Fruit fly (Drosophila melanogaster) whole organism, embryonic: ENCODE data around the gene Gsc.

ENCODE experiments used
- Adf1 ChIP-seq: fragments of 200-800 bp; sonication (Bioruptor generic); IDR thresholded peaks from 2 replicates; pipeline ENCODE4 v1.3.6; 2022; ENCODE audit warnings: missing biosample characterization, missing genetic modification characterization
- BEAF-32 ChIP-seq: fragments of 200-800 bp; sonication (Bioruptor generic); optimal IDR thresholded peaks from 3 replicates; lab custom pipeline; 2017; ENCODE audit warnings: missing biosample characterization, missing genetic modification characterization, mild to moderate bottlenecking, moderate library complexity, missing genetic modification reagents
- BtbVII ChIP-seq: fragments of 200-800 bp; sonication (Bioruptor generic); optimal IDR thresholded peaks from 3 replicates; lab custom pipeline; 2017; ENCODE audit warnings: missing biosample characterization, mild to moderate bottlenecking, missing genetic modification characterization
- CG10274 ChIP-seq: fragments of 200-800 bp; sonication (Bioruptor generic); optimal IDR thresholded peaks from 3 replicates; lab custom pipeline; 2017; ENCODE audit warnings: missing biosample characterization, mild to moderate bottlenecking, missing genetic modification characterization
- CG11695 ChIP-seq: fragments of 200-800 bp; sonication (Bioruptor generic); IDR thresholded peaks from 3 replicates; pipeline ENCODE4 v1.3.6; 2022; ENCODE audit warnings: missing biosample characterization, missing genetic modification characterization
- CG12942 ChIP-seq: fragments of 200-800 bp; sonication (Bioruptor generic); optimal IDR thresholded peaks from 3 replicates; lab custom pipeline; 2016; ENCODE audit warnings: missing biosample characterization, missing genetic modification characterization
- CG13894 ChIP-seq: fragments of 200-800 bp; sonication (Bioruptor generic); optimal IDR thresholded peaks from 3 replicates; lab custom pipeline; 2018; ENCODE audit warnings: missing biosample characterization, mild to moderate bottlenecking, missing genetic modification characterization, moderate library complexity
- CG14441 ChIP-seq: fragments of 200-800 bp; sonication (Bioruptor generic); IDR thresholded peaks from 2 replicates; pipeline ENCODE4 v1.3.6; 2022; ENCODE audit warnings: missing biosample characterization, missing genetic modification characterization
- CG2129 ChIP-seq: fragments of 200-800 bp; sonication (Bioruptor generic); IDR thresholded peaks from 2 replicates; pipeline ENCODE4 v1.3.6; 2022; ENCODE audit warnings: missing biosample characterization, missing genetic modification characterization; ENCODE audit not compliant: partially characterized antibody
- CG33557 ChIP-seq: fragments of 200-800 bp; sonication (Bioruptor generic); optimal IDR thresholded peaks from 2 replicates; lab custom pipeline; 2019; ENCODE audit warnings: missing biosample characterization, mild to moderate bottlenecking, missing genetic modification characterization, moderate library complexity
- CG3995 ChIP-seq: fragments of 200-800 bp; sonication (Bioruptor generic); optimal IDR thresholded peaks from 3 replicates; lab custom pipeline; 2016; ENCODE audit warnings: missing biosample characterization, missing genetic modification characterization
- CG4360 ChIP-seq: fragments of 200-800 bp; sonication (Bioruptor generic); IDR thresholded peaks from 2 replicates; pipeline ENCODE4 v1.3.6; 2022; ENCODE audit warnings: missing biosample characterization, missing genetic modification characterization
- CG43689 ChIP-seq: fragments of 200-800 bp; sonication (Bioruptor generic); IDR thresholded peaks from 2 replicates; pipeline ENCODE4 v1.3.6; 2022; ENCODE audit warnings: missing biosample characterization, missing genetic modification characterization
- CG4730 ChIP-seq: fragments of 200-800 bp; sonication (Bioruptor generic); IDR thresholded peaks from 2 replicates; pipeline ENCODE4 v1.3.6; 2022; ENCODE audit warnings: missing biosample characterization, missing genetic modification characterization
- CG6813 ChIP-seq: fragments of 200-800 bp; sonication (Bioruptor generic); optimal IDR thresholded peaks from 2 replicates; lab custom pipeline; 2017; ENCODE audit warnings: missing biosample characterization, missing genetic modification characterization, mild to moderate bottlenecking, moderate library complexity, missing genetic modification reagents
- CG7556 ChIP-seq: fragments of 200-800 bp; sonication (Bioruptor generic); optimal IDR thresholded peaks from 2 replicates; lab custom pipeline; 2017; ENCODE audit warnings: missing biosample characterization, mild to moderate bottlenecking, missing genetic modification characterization
- CG8388 ChIP-seq: fragments of 200-800 bp; sonication (Bioruptor generic); optimal IDR thresholded peaks from 2 replicates; lab custom pipeline; 2019; ENCODE audit warnings: missing biosample characterization, mild to moderate bottlenecking, missing genetic modification characterization, moderate library complexity
- CTCF ChIP-seq: fragments of 200-800 bp; sonication (Bioruptor generic); optimal IDR thresholded peaks from 2 replicates; lab custom pipeline; 2017; ENCODE audit warnings: missing biosample characterization, mild to moderate bottlenecking, missing genetic modification characterization, moderate library complexity
- Chrac-16 ChIP-seq: fragments of 200-800 bp; sonication (Bioruptor generic); optimal IDR thresholded peaks from 3 replicates; lab custom pipeline; 2016; ENCODE audit warnings: missing biosample characterization, missing genetic modification characterization
- D ChIP-seq, 2 experiments: fragments of 200-800 bp in 1 of 2; fragments of >200 bp in 1 of 2; sonication (Bioruptor generic) in 1 of 2; optimal IDR thresholded peaks; 2 replicates in 1 of 2; 3 replicates in 1 of 2; lab custom pipeline; 2017; ENCODE audit warnings: mild to moderate bottlenecking in 1 of 2, missing biosample characterization in 1 of 2, missing genetic modification characterization in 1 of 2, missing genetic modification reagents in 1 of 2
- Dbx ChIP-seq: fragments of 200-800 bp; sonication (Bioruptor generic); IDR thresholded peaks from 3 replicates; pipeline ENCODE4 v1.3.6; 2022; ENCODE audit warnings: missing biosample characterization, missing genetic modification characterization
- Dp ChIP-seq: fragments of 200-800 bp; sonication (Bioruptor generic); optimal IDR thresholded peaks from 2 replicates; lab custom pipeline; 2018; ENCODE audit warnings: missing biosample characterization, mild to moderate bottlenecking, missing genetic modification characterization, moderate library complexity
- Eip74EF ChIP-seq, 2 experiments: fragments of 200-800 bp in 1 of 2; fragments of >200 bp in 1 of 2; sonication (Bioruptor generic) in 1 of 2; optimal IDR thresholded peaks; 2 replicates each; lab custom pipeline; 2017 to 2019; ENCODE audit warnings: missing biosample characterization in 2 of 2, missing genetic modification characterization in 2 of 2, mild to moderate bottlenecking in 1 of 2, moderate library complexity in 1 of 2
- Fer3 ChIP-seq: fragments of 200-800 bp; sonication (Bioruptor generic); optimal IDR thresholded peaks from 2 replicates; lab custom pipeline; 2018; ENCODE audit warnings: missing biosample characterization, mild to moderate bottlenecking, missing genetic modification characterization, moderate library complexity
- Hmr ChIP-seq: fragments of 200-800 bp; sonication (Bioruptor generic); optimal IDR thresholded peaks from 3 replicates; lab custom pipeline; 2017; ENCODE audit warnings: mild to moderate bottlenecking, missing biosample characterization, missing genetic modification reagents, missing genetic modification characterization
- Hr78 ChIP-seq, 2 experiments: fragments of 200-800 bp in 1 of 2; fragments of >200 bp in 1 of 2; sonication (Bioruptor generic) in 1 of 2; optimal IDR thresholded peaks; 2 replicates each; lab custom pipeline; 2017 to 2019; ENCODE audit warnings: missing biosample characterization in 2 of 2, missing genetic modification characterization in 2 of 2, mild to moderate bottlenecking in 1 of 2, moderate library complexity in 1 of 2
- MBD-R2 ChIP-seq: fragments of 200-800 bp; sonication (Bioruptor generic); IDR thresholded peaks from 2 replicates; pipeline ENCODE4 v1.3.6; 2022; ENCODE audit warnings: missing biosample characterization, missing genetic modification characterization
- Max ChIP-seq: fragments of 200-800 bp; sonication (Bioruptor generic); optimal IDR thresholded peaks from 2 replicates; lab custom pipeline; 2016; ENCODE audit warnings: missing biosample characterization, mild to moderate bottlenecking, missing genetic modification characterization
- Mrtf ChIP-seq: fragments of 200-800 bp; sonication (Bioruptor generic); IDR thresholded peaks from 3 replicates; pipeline ENCODE4 v1.3.6; 2022; ENCODE audit warnings: missing biosample characterization, missing genetic modification characterization
- Ssrp ChIP-seq: fragments of 200-800 bp; sonication (Bioruptor generic); optimal IDR thresholded peaks from 2 replicates; lab custom pipeline; 2018; ENCODE audit warnings: missing biosample characterization, mild to moderate bottlenecking, missing genetic modification characterization, moderate library complexity
- Stat92E ChIP-seq, 3 experiments: fragments of >200 bp in 2 of 3; fragments of 200-800 bp in 1 of 3; sonication (Bioruptor generic) in 1 of 3; optimal IDR thresholded peaks; 2 replicates each; lab custom pipeline; 2017 to 2019; ENCODE audit warnings: missing biosample characterization in 3 of 3, missing genetic modification characterization in 3 of 3, mild to moderate bottlenecking in 1 of 3, moderate library complexity in 1 of 3
- aop ChIP-seq: fragments of 200-800 bp; sonication (Bioruptor generic); IDR thresholded peaks from 2 replicates; pipeline ENCODE4 v1.3.6; 2022; ENCODE audit warnings: missing biosample characterization, missing genetic modification characterization
- ap ChIP-seq: fragments of 200-800 bp; sonication (Bioruptor generic); IDR thresholded peaks from 2 replicates; pipeline ENCODE4 v1.3.6; 2022; ENCODE audit warnings: missing biosample characterization, missing genetic modification characterization
- ase ChIP-seq: fragments of 200-800 bp; sonication (Bioruptor generic); IDR thresholded peaks from 3 replicates; pipeline ENCODE4 v1.3.6; 2022; ENCODE audit warnings: missing biosample characterization, missing genetic modification characterization
- ato ChIP-seq: fragments of 200-800 bp; sonication (Bioruptor generic); IDR thresholded peaks from 2 replicates; pipeline ENCODE4 v1.3.6; 2022; ENCODE audit warnings: missing biosample characterization, missing genetic modification characterization; ENCODE audit not compliant: partially characterized antibody
- chif ChIP-seq, 2 experiments: fragments of 200-800 bp; sonication (Bioruptor generic); optimal IDR thresholded peaks; 3 replicates each; lab custom pipeline; 2016; ENCODE audit warnings: missing biosample characterization in 2 of 2, missing genetic modification characterization in 2 of 2
- chinmo ChIP-seq: fragments of 200-800 bp; sonication (Bioruptor generic); IDR thresholded peaks from 4 replicates; pipeline ENCODE4 v1.3.6; 2022; ENCODE audit warnings: missing biosample characterization, missing genetic modification characterization; ENCODE audit not compliant: partially characterized antibody
- crc ChIP-seq: fragments of 200-800 bp; sonication (Bioruptor generic); optimal IDR thresholded peaks from 2 replicates; lab custom pipeline; 2016; ENCODE audit warnings: missing biosample characterization, missing genetic modification characterization
- crol ChIP-seq: fragments of 200-800 bp; sonication (Bioruptor generic); IDR thresholded peaks from 2 replicates; pipeline ENCODE4 v1.3.6; 2022; ENCODE audit warnings: missing biosample characterization, missing genetic modification characterization
- hth ChIP-seq: fragments of >200 bp; optimal IDR thresholded peaks from 2 replicates; lab custom pipeline; 2017; ENCODE audit warnings: inconsistent platforms
- jumu ChIP-seq: fragments of 200-800 bp; sonication (Bioruptor generic); optimal IDR thresholded peaks from 3 replicates; lab custom pipeline; 2016; ENCODE audit warnings: missing biosample characterization, missing genetic modification characterization
- klu ChIP-seq: fragments of 200-800 bp; sonication (Bioruptor generic); IDR thresholded peaks from 2 replicates; pipeline ENCODE4 v1.3.6; 2022; ENCODE audit warnings: missing biosample characterization, missing genetic modification characterization
- lola ChIP-seq, 3 experiments: fragments of >200 bp in 2 of 3; fragments of 200-800 bp in 1 of 3; sonication (Bioruptor generic) in 1 of 3; optimal IDR thresholded peaks; 2 replicates each; lab custom pipeline; 2017 to 2019; ENCODE audit warnings: missing biosample characterization in 3 of 3, missing genetic modification characterization in 3 of 3, mild to moderate bottlenecking in 1 of 3, moderate library complexity in 1 of 3
- pfk ChIP-seq: fragments of 200-800 bp; sonication (Bioruptor generic); optimal IDR thresholded peaks from 2 replicates; lab custom pipeline; 2018; ENCODE audit warnings: missing biosample characterization, mild to moderate bottlenecking, missing genetic modification characterization, moderate library complexity
- ranshi ChIP-seq: fragments of 200-800 bp; sonication (Bioruptor generic); IDR thresholded peaks from 2 replicates; pipeline ENCODE4 v1.3.6; 2022; ENCODE audit warnings: missing biosample characterization, missing genetic modification characterization
- rib ChIP-seq: fragments of 200-800 bp; sonication (Bioruptor generic); IDR thresholded peaks from 2 replicates; pipeline ENCODE4 v1.3.6; 2022; ENCODE audit warnings: missing biosample characterization, missing genetic modification characterization
- slbo ChIP-seq: fragments of 200-800 bp; sonication (Bioruptor generic); IDR thresholded peaks from 2 replicates; pipeline ENCODE4 v1.3.6; 2022; ENCODE audit warnings: missing biosample characterization, missing genetic modification characterization
- slou ChIP-seq: fragments of 200-800 bp; sonication (Bioruptor generic); optimal IDR thresholded peaks from 3 replicates; lab custom pipeline; 2016; ENCODE audit warnings: missing biosample characterization, missing genetic modification characterization
- toy ChIP-seq: fragments of 200-800 bp; sonication (Bioruptor generic); IDR thresholded peaks from 2 replicates; pipeline ENCODE4 v1.3.6; 2022; ENCODE audit warnings: missing biosample characterization, missing genetic modification characterization
- unpg ChIP-seq: fragments of 200-800 bp; sonication (Bioruptor generic); optimal IDR thresholded peaks from 3 replicates; lab custom pipeline; 2018; ENCODE audit warnings: missing biosample characterization, mild to moderate bottlenecking, missing genetic modification characterization, moderate library complexity
- vvl ChIP-seq: fragments of 200-800 bp; sonication (Bioruptor generic); IDR thresholded peaks from 2 replicates; pipeline ENCODE4 v1.3.6; 2022; ENCODE audit warnings: missing biosample characterization, missing genetic modification characterization

Gene Gsc

dm6 chr2L:606165-606564 is 11.7 kb upstream of the Gsc start (continued):
- no peak for TF ChIP-seq Stat92E (GFP tag; optimal IDR thresholded peaks at IDR 0.05; lab: Kevin White, UChicago)
- no peak for TF ChIP-seq toy (GFP tag; lab: Robert Waterston, UW)
- TF ChIP-seq BEAF-32, result no peak
- TF ChIP-seq chif (GFP tag; optimal IDR thresholded peaks at IDR 0.05; lab: Kevin White, UChicago), result peak; percentile 25 to 58
- TF ChIP-seq CG10274 (GFP tag; lab: Kevin White, UChicago), result no peak
- no peak for TF ChIP-seq CG8388 (GFP tag; lab: Kevin White, UChicago)
- TF ChIP-seq ase, result no peak
- no peak for TF ChIP-seq MBD-R2 (GFP tag; lab: Robert Waterston, UW)
- peak; percentile 44 for TF ChIP-seq Ssrp (tag; lab: Kevin White, UChicago)
- no peak for TF ChIP-seq CTCF (GFP tag; lab: Kevin White, UChicago)
- no peak for TF ChIP-seq Hr78 (GFP tag; optimal IDR thresholded peaks at IDR 0.05; lab: Kevin White, UChicago)
- no peak for TF ChIP-seq CG2129 (GFP tag; lab: Robert Waterston, UW)
- TF ChIP-seq unpg (GFP tag; lab: Kevin White, UChicago), result no peak
- TF ChIP-seq BtbVII (GFP tag; lab: Kevin White, UChicago), result no peak
- TF ChIP-seq CG11695 (GFP tag; lab: Robert Waterston, UW), result no peak
- TF ChIP-seq aop, result no peak
- TF ChIP-seq vvl (GFP tag; lab: Robert Waterston, UW), result peak; percentile 27; the same call in 1 of the 2 replicates
- no peak for TF ChIP-seq CG4360 (GFP tag; lab: Robert Waterston, UW)
- TF ChIP-seq Max (GFP tag; lab: Kevin White, UChicago), result no peak
- no peak for TF ChIP-seq CG6813 (GFP tag; lab: Kevin White, UChicago)
- TF ChIP-seq CG43689 (GFP tag; lab: Robert Waterston, UW), result no peak
- TF ChIP-seq lola (GFP tag; optimal IDR thresholded peaks at IDR 0.05; lab: Kevin White, UChicago), result peak in 1 of 3 experiments; percentile 56
- peak; percentile 28; the same call in 1 of the 3 replicates for TF ChIP-seq Mrtf (GFP tag; lab: Robert Waterston, UW)
- TF ChIP-seq Adf1 (GFP tag; lab: Robert Waterston, UW), result no peak
- no peak for TF ChIP-seq pfk (GFP tag; lab: Kevin White, UChicago)
- TF ChIP-seq CG4730 (GFP tag; lab: Robert Waterston, UW), result no peak
- TF ChIP-seq Dbx, result no peak
- no peak for TF ChIP-seq D (optimal IDR thresholded peaks at IDR 0.05; lab: Kevin White, UChicago)
- peak; percentile 9 for TF ChIP-seq D (GFP tag; optimal IDR thresholded peaks at IDR 0.05; lab: Kevin White, UChicago)
- peak; percentile 63 for TF ChIP-seq Chrac-16 (GFP tag; lab: Kevin White, UChicago)
- TF ChIP-seq CG33557, result peak; percentile 57
- no peak for TF ChIP-seq CG14441 (GFP tag; lab: Robert Waterston, UW)
- TF ChIP-seq Dp, result no peak
- no peak for TF ChIP-seq crol
- no peak for TF ChIP-seq klu (GFP tag; lab: Robert Waterston, UW)
- no peak for TF ChIP-seq ranshi (GFP tag; lab: Robert Waterston, UW)
- no peak for TF ChIP-seq slbo (GFP tag; lab: Robert Waterston, UW)
- TF ChIP-seq Hmr (GFP tag; lab: Kevin White, UChicago), result no peak
- no peak for TF ChIP-seq CG12942 (GFP tag; lab: Kevin White, UChicago)
- TF ChIP-seq rib, result no peak
- TF ChIP-seq CG7556 (GFP tag; lab: Kevin White, UChicago), result no peak
- TF ChIP-seq chinmo, result no peak
- TF ChIP-seq hth, result no peak
- TF ChIP-seq jumu (GFP tag; lab: Kevin White, UChicago), result no peak
- no peak for TF ChIP-seq ap (GFP tag; lab: Robert Waterston, UW)
- no peak for TF ChIP-seq Fer3
- TF ChIP-seq ato, result no peak
- TF ChIP-seq CG13894 (tag; lab: Kevin White, UChicago), result no peak
- no peak for TF ChIP-seq slou (GFP tag; lab: Kevin White, UChicago)
- TF ChIP-seq crc, result no peak
- TF ChIP-seq CG3995 (GFP tag; lab: Kevin White, UChicago), result no peak
- no peak for TF ChIP-seq Eip74EF (GFP tag; optimal IDR thresholded peaks at IDR 0.05; lab: Kevin White, UChicago)
